Worm (Caenorhabditis elegans): ENCODE results near the gene T14G8.2.
A peak's percentile ranks its signal among the peaks of the same experiment; 100 is the strongest.

Gene T14G8.2

DNA sequence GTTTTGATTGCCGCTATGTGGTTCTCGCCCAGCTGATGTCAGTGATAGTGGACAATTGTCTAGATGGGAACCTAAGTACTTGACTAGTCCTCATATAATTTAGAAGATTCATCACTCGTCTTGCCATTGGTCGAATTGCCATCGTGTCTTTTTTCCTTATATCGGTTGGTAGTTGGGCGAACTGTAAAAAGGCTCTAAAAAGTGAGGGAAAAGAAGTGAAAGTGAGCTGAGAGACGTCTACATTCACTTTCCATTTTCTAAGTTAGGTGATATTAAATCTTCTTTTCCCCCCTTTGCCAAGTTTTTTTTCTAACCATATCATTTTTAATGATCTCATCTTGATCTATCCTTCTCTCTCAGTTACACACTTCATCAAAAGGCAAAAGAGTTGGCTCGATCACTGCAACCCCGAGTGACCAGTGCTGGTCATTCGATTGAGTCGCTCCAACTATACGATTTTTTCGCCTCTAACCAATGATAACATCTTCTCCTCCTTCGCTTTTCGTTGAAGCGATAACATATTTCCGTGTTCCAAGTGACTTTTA is 17.1 kb downstream of the T14G8.2 start:
- TF ChIP-seq him-1 (tag; optimal IDR thresholded peaks at IDR 0.05) (no peak), W03F9.2 (tag; optimal IDR thresholded peaks at IDR 0.05) (no peak), dao-5 (tag; optimal IDR thresholded peaks at IDR 0.05) (no peak)

DNA sequence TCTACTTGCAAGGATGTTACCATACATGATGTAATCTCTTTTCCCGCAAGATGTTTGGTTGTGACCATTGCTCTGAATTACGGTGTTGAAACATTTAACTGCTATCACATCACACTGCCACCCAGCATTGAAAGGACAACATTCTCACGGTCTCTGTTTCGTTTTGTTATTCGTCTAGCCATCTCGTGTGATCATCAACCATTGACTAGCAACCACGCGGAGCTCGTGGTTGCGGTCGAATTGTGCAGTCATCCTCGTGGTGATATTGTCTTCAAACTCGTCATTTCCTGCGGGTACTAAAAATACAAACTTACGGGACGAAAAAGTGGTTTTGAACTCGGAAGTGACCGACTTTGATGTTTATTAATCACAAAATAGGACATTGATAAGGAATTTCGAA is 17.8 kb downstream of the T14G8.2 start:
- no peak for TF ChIP-seq W03F9.2 (tag; optimal IDR thresholded peaks at IDR 0.05)
- TF ChIP-seq him-1 (tag; optimal IDR thresholded peaks at IDR 0.05), result no peak
- TF ChIP-seq dao-5 (tag; optimal IDR thresholded peaks at IDR 0.05), result no peak

DNA sequence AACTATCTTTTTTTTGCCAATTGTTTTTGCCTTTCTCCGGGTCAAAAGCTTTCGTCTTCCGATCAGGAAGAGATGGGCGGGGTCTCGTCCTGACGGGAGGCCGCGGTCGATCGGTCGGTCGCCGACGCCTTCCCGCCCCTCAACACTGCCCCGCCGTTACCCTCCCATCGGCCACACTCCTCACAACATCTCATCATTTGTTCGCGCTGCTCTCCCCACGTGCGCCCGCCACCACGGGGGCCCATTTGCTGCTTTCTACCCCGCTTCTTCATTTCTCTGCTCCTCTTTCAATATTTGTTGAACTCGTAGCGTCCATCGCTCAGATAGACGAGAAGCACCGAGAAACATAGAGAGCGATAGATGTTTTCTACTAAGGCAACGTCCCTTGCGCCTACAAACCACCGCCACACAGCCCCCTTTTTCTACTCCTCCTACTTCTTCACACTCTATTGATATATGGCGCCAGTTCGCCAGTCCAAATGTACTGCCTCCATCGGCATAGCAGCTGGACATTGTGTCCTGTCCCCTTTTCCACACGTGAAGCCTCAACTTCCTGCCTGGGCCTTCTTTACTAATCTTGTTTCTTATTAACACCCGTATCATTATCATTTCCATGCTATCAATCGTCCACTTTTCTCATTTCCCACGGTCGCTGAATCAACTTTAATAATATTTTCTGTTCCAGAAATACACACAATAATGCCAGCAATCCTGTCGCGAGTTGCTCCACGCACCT is 19.2 kb downstream of the T14G8.2 start, which contains the start of gene bcat-1:
bcat-1 (plus strand) TSS at position 686 of the 736 bp plus-strand sequence.
- TF ChIP-seq W03F9.2 (tag; optimal IDR thresholded peaks at IDR 0.05) (no peak), him-1 (tag; optimal IDR thresholded peaks at IDR 0.05) (peak; percentile 16), dao-5 (tag; optimal IDR thresholded peaks at IDR 0.05) (no peak)

DNA sequence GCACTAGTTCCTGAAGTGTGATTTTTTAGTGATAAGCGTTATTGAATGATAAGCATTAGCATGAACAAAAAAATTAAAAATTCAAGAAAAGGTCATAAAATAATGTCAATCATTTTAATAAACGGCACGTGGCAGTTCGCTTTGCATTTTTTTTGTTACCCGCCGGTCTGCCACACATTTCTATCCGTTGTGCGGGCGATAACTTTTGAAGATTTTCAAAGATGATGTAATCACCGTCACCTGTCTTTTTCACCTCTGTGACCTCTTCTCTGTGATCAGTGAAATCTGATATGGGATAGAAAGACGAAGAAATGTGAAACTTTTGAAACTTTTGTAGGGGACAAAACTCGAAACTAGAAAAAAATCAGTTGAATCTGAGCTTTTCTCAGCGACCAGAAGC is 20.1 kb downstream of the T14G8.2 start:
- no peak for TF ChIP-seq dao-5 (tag; optimal IDR thresholded peaks at IDR 0.05)
- TF ChIP-seq W03F9.2 (tag; optimal IDR thresholded peaks at IDR 0.05), result no peak
- no peak for TF ChIP-seq him-1 (tag; optimal IDR thresholded peaks at IDR 0.05)

DNA sequence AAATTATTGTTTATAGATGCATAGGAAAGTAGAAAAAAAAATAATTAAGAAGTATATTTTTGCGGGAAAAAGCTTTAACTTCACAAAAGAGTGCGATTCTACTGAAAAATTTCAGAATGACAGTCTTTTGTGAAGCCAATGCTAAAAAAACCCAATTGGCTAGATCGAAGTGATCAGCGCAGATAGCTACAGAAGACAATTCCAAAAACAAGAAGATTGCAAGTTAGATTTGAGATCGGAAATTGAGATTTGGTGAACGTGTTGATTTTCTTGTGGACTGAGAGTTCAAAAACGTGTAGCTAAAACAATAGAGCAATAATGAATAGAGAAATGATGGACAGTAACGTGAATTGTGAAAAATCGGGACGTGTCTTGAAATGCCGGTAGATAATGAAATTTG is 23.4 kb downstream of the T14G8.2 start:
- TF ChIP-seq dao-5 (tag; optimal IDR thresholded peaks at IDR 0.05), result no peak
- TF ChIP-seq him-1 (tag; optimal IDR thresholded peaks at IDR 0.05), result no peak
- no peak for TF ChIP-seq W03F9.2 (tag; optimal IDR thresholded peaks at IDR 0.05)

DNA sequence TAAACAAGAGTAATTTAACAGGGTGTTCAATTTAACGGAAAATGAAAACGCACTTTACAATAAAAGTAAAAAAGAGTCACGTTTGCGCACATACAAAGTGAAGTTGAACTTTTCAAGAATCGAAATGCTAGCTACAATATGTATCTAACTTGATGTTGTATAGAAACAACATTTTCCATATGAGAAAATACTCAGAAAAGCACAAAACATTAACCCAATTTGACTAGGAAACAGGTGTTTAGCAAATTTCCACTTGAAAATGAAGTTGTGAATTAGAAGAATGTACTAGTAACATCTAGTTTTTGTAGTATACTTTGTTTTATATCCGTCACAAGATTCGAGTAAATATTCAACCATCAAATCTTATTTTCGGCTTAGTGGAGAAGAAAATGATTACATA is 27.1 kb downstream of the T14G8.2 start, which contains the start of gene gpc-1:
gpc-1 (minus strand) TSS at position 117 of the 400 bp plus-strand sequence.
- TF ChIP-seq him-1 (tag; optimal IDR thresholded peaks at IDR 0.05), result no peak
- no peak for TF ChIP-seq dao-5 (tag; optimal IDR thresholded peaks at IDR 0.05)
- TF ChIP-seq W03F9.2 (tag; optimal IDR thresholded peaks at IDR 0.05), result no peak

DNA sequence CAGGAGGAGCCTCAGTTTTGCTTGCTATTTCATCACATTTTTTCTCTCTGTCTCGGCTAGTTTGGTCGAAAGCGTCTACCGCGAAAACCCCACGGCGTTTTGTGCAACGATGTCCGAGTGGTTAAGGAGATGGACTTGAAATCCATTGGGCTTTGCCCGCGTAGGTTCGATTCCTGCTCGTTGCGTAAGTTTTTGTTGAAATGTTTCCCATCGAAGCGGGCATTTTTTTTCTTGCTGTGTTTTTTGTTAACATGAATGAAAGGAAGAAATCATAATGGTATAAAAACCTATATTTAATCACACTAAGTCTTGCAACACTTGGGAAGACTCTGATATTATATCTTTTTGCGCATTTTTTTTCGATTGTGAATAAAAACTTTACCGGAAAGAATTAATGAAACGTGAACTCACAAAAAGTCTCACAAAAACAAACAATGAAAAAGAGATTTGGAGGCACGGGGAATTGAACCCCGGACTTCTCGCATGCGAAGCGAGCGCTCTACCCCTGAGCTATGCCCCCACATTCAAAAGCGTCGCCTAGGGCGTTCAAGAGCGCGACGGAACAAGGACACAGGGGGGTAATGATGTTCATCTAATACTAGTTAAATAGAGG is 32.1 kb downstream of the T14G8.2 start:
- peak; percentile 46 for TF ChIP-seq dao-5 (tag; optimal IDR thresholded peaks at IDR 0.05)
- TF ChIP-seq W03F9.2 (tag; optimal IDR thresholded peaks at IDR 0.05), result peak; percentile 8
- TF ChIP-seq him-1 (tag; optimal IDR thresholded peaks at IDR 0.05), result peak; percentile 60

DNA sequence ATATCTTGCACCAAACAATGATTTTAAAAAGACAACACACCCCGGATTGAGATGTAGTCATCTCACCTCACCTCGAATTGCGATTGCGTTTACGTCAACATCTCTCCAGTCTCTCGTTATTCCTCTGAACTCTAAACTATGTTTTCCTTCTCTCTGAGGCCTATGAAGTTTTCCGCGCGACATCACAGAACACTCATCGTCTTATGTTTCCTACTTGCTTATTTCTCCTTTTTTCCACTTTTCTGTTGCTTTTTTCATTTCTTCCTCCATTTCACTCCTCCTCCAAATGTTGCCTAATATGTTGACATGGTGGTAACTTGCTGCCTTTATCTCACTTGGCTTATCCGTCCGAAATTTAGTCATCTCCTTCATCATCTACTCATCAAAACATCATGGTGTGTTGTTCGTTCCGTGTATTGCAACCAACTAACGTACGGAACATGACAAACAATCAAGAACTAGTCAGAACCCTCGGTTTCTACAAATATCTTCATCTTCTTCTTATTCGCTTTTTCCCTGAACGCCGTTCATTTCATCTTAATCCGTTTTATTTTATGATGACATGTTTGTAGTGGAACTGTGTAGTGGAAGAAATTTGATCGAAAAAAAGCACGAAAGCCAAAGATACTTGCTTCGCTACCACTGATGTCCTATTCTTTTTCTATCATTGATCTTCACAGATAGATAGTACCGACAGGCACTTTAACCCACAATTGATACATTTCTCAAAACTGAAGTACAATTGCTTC is 41.5 kb downstream of the T14G8.2 start:
- TF ChIP-seq W03F9.2 (tag; optimal IDR thresholded peaks at IDR 0.05), result no peak
- no peak for TF ChIP-seq dao-5 (tag; optimal IDR thresholded peaks at IDR 0.05)
- TF ChIP-seq him-1 (tag; optimal IDR thresholded peaks at IDR 0.05), result no peak

DNA sequence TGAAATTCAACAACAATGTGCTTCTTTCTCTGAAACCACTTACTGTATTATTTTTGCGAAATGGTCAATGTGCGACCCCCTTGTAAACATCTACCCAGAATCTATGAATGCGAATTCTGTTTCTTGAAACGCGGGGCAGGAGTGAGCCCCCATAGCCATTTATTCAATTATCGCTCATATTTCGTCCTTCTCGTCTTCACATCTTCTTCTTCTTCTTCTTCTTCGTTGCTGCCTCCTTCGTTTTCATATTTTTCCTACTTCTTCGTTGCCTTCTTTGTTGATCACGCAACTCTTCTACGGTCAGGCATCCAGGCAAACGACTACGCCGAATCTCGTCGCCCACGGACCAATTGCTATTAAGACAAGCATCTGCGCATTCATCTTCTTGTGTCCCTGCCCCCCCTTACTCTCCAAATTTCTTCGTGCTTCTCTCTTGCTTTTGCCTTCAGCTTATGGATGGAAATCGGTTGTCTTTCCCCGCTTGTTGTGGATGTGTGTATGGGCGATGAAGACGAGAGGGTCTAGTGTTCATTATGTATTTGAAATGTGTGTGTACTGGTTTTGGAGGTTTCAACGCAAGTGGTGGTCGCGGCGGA is 44.4 kb downstream of the T14G8.2 start:
- TF ChIP-seq W03F9.2 (tag; optimal IDR thresholded peaks at IDR 0.05) (no peak), him-1 (tag; optimal IDR thresholded peaks at IDR 0.05) (no peak), dao-5 (tag; optimal IDR thresholded peaks at IDR 0.05) (no peak)

DNA sequence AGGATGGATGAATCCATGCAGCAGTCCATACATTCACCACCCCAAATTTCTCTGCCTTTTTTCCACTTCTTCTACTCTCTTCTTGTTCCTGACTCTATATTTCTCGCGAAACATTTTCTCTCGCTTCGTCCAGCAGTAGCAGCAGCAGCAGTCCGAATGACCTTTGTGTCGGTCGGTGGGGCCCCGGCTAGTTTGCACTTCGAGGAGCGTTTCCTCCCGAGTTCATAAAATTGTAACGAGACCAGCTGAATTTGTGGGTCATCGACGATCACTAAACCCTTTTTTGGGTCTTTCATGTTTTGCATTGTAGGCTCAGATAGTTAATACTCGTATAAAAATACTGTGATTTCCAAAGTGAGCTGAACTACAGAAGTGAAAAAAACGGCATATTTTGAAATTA is 46.0 kb downstream of the T14G8.2 start:
- TF ChIP-seq W03F9.2 (tag; optimal IDR thresholded peaks at IDR 0.05) (no peak), dao-5 (tag; optimal IDR thresholded peaks at IDR 0.05) (no peak), him-1 (tag; optimal IDR thresholded peaks at IDR 0.05) (no peak)

DNA sequence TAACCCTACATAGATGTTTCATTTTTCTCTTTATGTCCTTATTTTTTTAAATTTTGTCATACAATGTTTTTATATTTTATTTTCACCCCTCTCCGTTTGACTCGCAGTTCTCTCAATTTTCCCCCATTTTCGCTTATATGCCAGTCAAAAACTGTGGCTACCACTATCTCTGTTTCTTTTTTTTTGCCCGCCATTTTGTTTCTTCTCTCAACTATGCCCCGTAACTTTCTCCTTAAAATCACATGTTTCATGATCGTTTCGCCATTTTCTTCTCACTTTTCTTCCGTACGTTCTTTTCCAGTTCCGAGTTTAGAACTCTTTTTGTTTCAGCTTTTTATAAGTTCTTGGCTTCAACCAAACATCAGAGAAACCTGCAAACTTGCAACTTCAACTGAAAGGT is 49.7 kb downstream of the T14G8.2 start, which contains the start of gene pqn-18:
pqn-18 (plus strand) TSS at position 331 of the 400 bp plus-strand sequence.
- no peak for TF ChIP-seq W03F9.2 (tag; optimal IDR thresholded peaks at IDR 0.05)
- TF ChIP-seq him-1 (tag; optimal IDR thresholded peaks at IDR 0.05), result no peak
- no peak for TF ChIP-seq dao-5 (tag; optimal IDR thresholded peaks at IDR 0.05)

DNA sequence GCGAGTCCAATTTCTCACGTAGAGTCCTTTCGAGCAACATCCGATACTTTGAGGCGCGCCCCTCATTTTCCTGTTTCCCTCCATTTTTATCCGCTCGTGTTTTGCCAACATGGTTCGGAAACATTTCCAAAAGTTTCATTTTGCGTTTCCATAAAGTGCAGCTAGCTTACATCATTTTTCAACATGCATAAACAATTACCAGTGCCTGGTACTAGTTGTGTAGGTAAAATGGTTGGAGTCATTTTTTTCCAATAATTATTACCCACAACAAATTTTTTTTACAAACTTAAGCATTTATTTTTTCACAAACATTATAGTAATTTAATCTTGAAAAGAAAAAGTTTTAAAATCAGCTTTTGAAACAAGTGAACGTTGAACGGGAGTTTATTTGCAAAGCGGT is 50.9 kb downstream of the T14G8.2 start:
- no peak for TF ChIP-seq W03F9.2 (tag; optimal IDR thresholded peaks at IDR 0.05)
- no peak for TF ChIP-seq him-1 (tag; optimal IDR thresholded peaks at IDR 0.05)
- TF ChIP-seq dao-5 (tag; optimal IDR thresholded peaks at IDR 0.05), result no peak

Data from whole organism, L4/young adult.